Fruit fly (Drosophila melanogaster): ENCODE measurements around the gene CG10663.
A peak's percentile ranks its signal among the peaks of the same experiment; 100 is the strongest.

Gene CG10663

dm6 chr3L:12529431-12530007, 44.7 kb upstream of the CG10663 start (continued):
- peak; percentile 50 for TF ChIP-seq Eip75B (GFP tag; optimal IDR thresholded peaks at IDR 0.05)
- TF ChIP-seq ss (GFP tag; optimal IDR thresholded peaks at IDR 0.05): peak; percentile 43 to 45
- TF ChIP-seq Ets96B (tag; optimal IDR thresholded peaks at IDR 0.05): peak; percentile 66
- TF ChIP-seq svp (GFP tag): no peak
- no peak for TF ChIP-seq CG6276 (GFP tag; optimal IDR thresholded peaks at IDR 0.05)
- peak; percentile 47 for TF ChIP-seq dac (GFP tag; optimal IDR thresholded peaks at IDR 0.05)
- peak; percentile 64 for TF ChIP-seq CG11294 (GFP tag; IDR thresholded peaks at IDR 0.05)
- peak; percentile 72 for TF ChIP-seq OdsH (GFP tag; optimal IDR thresholded peaks at IDR 0.05)
- peak; percentile 71 for TF ChIP-seq net (GFP tag; optimal IDR thresholded peaks at IDR 0.05)
- TF ChIP-seq fkh (GFP tag; optimal IDR thresholded peaks at IDR 0.05): no peak
- TF ChIP-seq CG3032 (tag; optimal IDR thresholded peaks at IDR 0.05): peak; percentile 46
- TF ChIP-seq CG6854 (GFP tag; optimal IDR thresholded peaks at IDR 0.05): peak; percentile 9
- peak; percentile 74 for TF ChIP-seq Hr39 (GFP tag; optimal IDR thresholded peaks at IDR 0.05)
- TF ChIP-seq fd85E (GFP tag; optimal IDR thresholded peaks at IDR 0.05): no peak
- peak; percentile 71 for TF ChIP-seq vri (GFP tag; optimal IDR thresholded peaks at IDR 0.05)
- TF ChIP-seq CG31627 (GFP tag; optimal IDR thresholded peaks at IDR 0.05): peak; percentile 73

- TF ChIP-seq CG31627 (GFP tag; optimal IDR thresholded peaks at IDR 0.05) (peak; percentile 32), topi (GFP tag; optimal IDR thresholded peaks at IDR 0.05) (peak; percentile 49), lz (GFP tag; optimal IDR thresholded peaks at IDR 0.05) (peak; percentile 11), cyc (GFP tag; optimal IDR thresholded peaks at IDR 0.05) (peak; percentile 58), Ets96B (tag; optimal IDR thresholded peaks at IDR 0.05) (no peak), Eip78C (GFP tag) (peak; percentile 52), pdm3 (GFP tag; optimal IDR thresholded peaks at IDR 0.05) (peak; percentile 65), Met (GFP tag; optimal IDR thresholded peaks at IDR 0.05) (peak; percentile 74), esn (GFP tag; optimal IDR thresholded peaks at IDR 0.05) (peak; percentile 71), achi (GFP tag; optimal IDR thresholded peaks at IDR 0.05) (peak; percentile 89), Sox14 (GFP tag; optimal IDR thresholded peaks at IDR 0.05) (peak; percentile 18), Hr39 (GFP tag; optimal IDR thresholded peaks at IDR 0.05) (peak; percentile 31), CG3919 (GFP tag; optimal IDR thresholded peaks at IDR 0.05) (peak; percentile 81), CG6854 (GFP tag; optimal IDR thresholded peaks at IDR 0.05) (peak; percentile 37), net (GFP tag; optimal IDR thresholded peaks at IDR 0.05) (peak; percentile 62), Eip75B (GFP tag; optimal IDR thresholded peaks at IDR 0.05) (peak; percentile 16), fkh (GFP tag; optimal IDR thresholded peaks at IDR 0.05) (peak; percentile 88), acj6 (GFP tag; optimal IDR thresholded peaks at IDR 0.05) (peak; percentile 48), CG32006 (GFP tag; optimal IDR thresholded peaks at IDR 0.05) (no peak), CG34406 (GFP tag; optimal IDR thresholded peaks at IDR 0.05) (peak; percentile 14), spab (GFP tag; optimal IDR thresholded peaks at IDR 0.05) (no peak), CG15336 (GFP tag; IDR thresholded peaks at IDR 0.05) (no peak), CG6808 (GFP tag; optimal IDR thresholded peaks at IDR 0.05) (peak; percentile 9), CG8319 (GFP tag; optimal IDR thresholded peaks at IDR 0.05) (no peak), Sox102F (GFP tag; optimal IDR thresholded peaks at IDR 0.05) (peak; percentile 75), CG8632 (GFP tag; optimal IDR thresholded peaks at IDR 0.05) (peak; percentile 15), CG16779 (tag; optimal IDR thresholded peaks at IDR 0.05) (no peak), fd59A (GFP tag; optimal IDR thresholded peaks at IDR 0.05) (no peak), eg (GFP tag; IDR thresholded peaks at IDR 0.05) (no peak), CG11762 (GFP tag; optimal IDR thresholded peaks at IDR 0.05; ENCODE audit: insufficient read depth) (peak; percentile 15), CG1621 (tag; optimal IDR thresholded peaks at IDR 0.05) (peak; percentile 1), dsx (GFP tag; optimal IDR thresholded peaks at IDR 0.05; ENCODE audit: poor library complexity, severe bottlenecking) (peak; percentile 100), CG6792 (GFP tag; optimal IDR thresholded peaks at IDR 0.05) (no peak), Smox (GFP tag; optimal IDR thresholded peaks at IDR 0.05) (peak; percentile 45), CG7368 (GFP tag; optimal IDR thresholded peaks at IDR 0.05) (peak; percentile 6), OdsH (GFP tag; optimal IDR thresholded peaks at IDR 0.05) (peak; percentile 41), Hr4 (GFP tag; optimal IDR thresholded peaks at IDR 0.05) (peak; percentile 59), svp (GFP tag) (peak; percentile 67), vri (GFP tag; optimal IDR thresholded peaks at IDR 0.05) (peak; percentile 44)
Observed at dm6 chr3L:12526433-12527113, 41.7 kb upstream of the CG10663 start, which contains the start of gene eIF2beta. TSS of gene eIF2beta (minus strand) at chr3L:12526731.
